Fruit fly (Drosophila melanogaster): Measurements from ENCODE around the gene CG8319.

The CG8319 gene

dm6 chr3R:9640313-9640712, 13.2 kb downstream of the CG8319 start:
- no peak for TF ChIP-seq psq (optimal IDR thresholded peaks at IDR 0.05)
- TF ChIP-seq insv (optimal IDR thresholded peaks at IDR 0.05): no peak
- no peak for TF ChIP-seq h (optimal IDR thresholded peaks at IDR 0.05)
- TF ChIP-seq ttk (optimal IDR thresholded peaks at IDR 0.05): no peak
- no peak for TF ChIP-seq Myc (optimal IDR thresholded peaks at IDR 0.05)
- TF ChIP-seq Sin3A (optimal IDR thresholded peaks at IDR 0.05): no peak

dm6 chr3R:9643977-9644376, 16.9 kb downstream of the CG8319 start:
- TF ChIP-seq insv (optimal IDR thresholded peaks at IDR 0.05) (no peak), Sin3A (optimal IDR thresholded peaks at IDR 0.05) (no peak), Myc (optimal IDR thresholded peaks at IDR 0.05) (no peak), ttk (optimal IDR thresholded peaks at IDR 0.05) (no peak), psq (optimal IDR thresholded peaks at IDR 0.05) (no peak), h (optimal IDR thresholded peaks at IDR 0.05) (no peak)

- TF ChIP-seq insv (optimal IDR thresholded peaks at IDR 0.05): no peak
These were observed 17.5 kb downstream of the CG8319 start for dm6 chr3R:9644620-9645019.

dm6 chr3R:9646104-9646707, 19.1 kb downstream of the CG8319 start, which contains the start of gene Fst:
Fst (minus strand) TSS chr3R:9646154.
- TF ChIP-seq h (optimal IDR thresholded peaks at IDR 0.05) (no peak), Sin3A (optimal IDR thresholded peaks at IDR 0.05) (no peak), insv (optimal IDR thresholded peaks at IDR 0.05) (no peak), psq (optimal IDR thresholded peaks at IDR 0.05) (no peak), ttk (optimal IDR thresholded peaks at IDR 0.05) (no peak)

- TF ChIP-seq ttk (optimal IDR thresholded peaks at IDR 0.05) (no peak), Sin3A (optimal IDR thresholded peaks at IDR 0.05) (no peak), h (optimal IDR thresholded peaks at IDR 0.05) (no peak)
These were observed 38.3 kb downstream of the CG8319 start for dm6 chr3R:9665405-9665804.

- no peak for TF ChIP-seq h (optimal IDR thresholded peaks at IDR 0.05)
- TF ChIP-seq insv (optimal IDR thresholded peaks at IDR 0.05): no peak
These were observed 46.1 kb downstream of the CG8319 start for dm6 chr3R:9673207-9673606.

- TF ChIP-seq Sin3A (optimal IDR thresholded peaks at IDR 0.05): no peak
These were observed 47.1 kb downstream of the CG8319 start, which contains the start of gene Dhc1 for dm6 chr3R:9674196-9674693. Dhc1 (minus strand) TSS chr3R:9674643.

- TF ChIP-seq ttk (optimal IDR thresholded peaks at IDR 0.05) (no peak), insv (optimal IDR thresholded peaks at IDR 0.05) (no peak), psq (optimal IDR thresholded peaks at IDR 0.05) (no peak), Myc (optimal IDR thresholded peaks at IDR 0.05) (no peak), h (optimal IDR thresholded peaks at IDR 0.05) (no peak), Sin3A (optimal IDR thresholded peaks at IDR 0.05) (no peak)
These were observed 48.0 kb downstream of the CG8319 start, which contains the start of gene Nepl12 for dm6 chr3R:9674968-9675573. Nepl12 (plus strand) TSS chr3R:9675523.

- TF ChIP-seq psq (optimal IDR thresholded peaks at IDR 0.05) (no peak), h (optimal IDR thresholded peaks at IDR 0.05) (no peak), Myc (optimal IDR thresholded peaks at IDR 0.05) (no peak), Sin3A (optimal IDR thresholded peaks at IDR 0.05) (no peak), insv (optimal IDR thresholded peaks at IDR 0.05) (no peak), ttk (optimal IDR thresholded peaks at IDR 0.05) (no peak)
These were observed 50.7 kb downstream of the CG8319 start, which contains the start of gene p23 for dm6 chr3R:9677734-9678341. p23 (plus strand) TSS chr3R:9677927.

All from Kc167 (cell line).